Fruit fly (Drosophila melanogaster) whole organism, wandering third instar larva: ENCODE data around the gene Vajk1.

Experiments used
- CG32264 ChIP-seq: fragments of 200-800 bp; sonication (Bioruptor generic); optimal IDR thresholded peaks from 2 replicates; lab custom pipeline; 2016; ENCODE audit warnings: missing biosample characterization, missing genetic modification characterization
- CG9705 ChIP-seq: fragments of 200-800 bp; sonication (Bioruptor generic); optimal IDR thresholded peaks from 2 replicates; lab custom pipeline; 2018; ENCODE audit warnings: missing biosample characterization, mild to moderate bottlenecking, missing genetic modification characterization

dm6 chr2L:13957239-13957638, 33.9 kb upstream of the Vajk1 start, which contains the start of gene NimA:
- TF ChIP-seq CG32264 (GFP tag; lab: Kevin White, UChicago) (no peak), CG9705 (GFP tag; lab: Kevin White, UChicago) (no peak)
